Worm (Caenorhabditis elegans) whole organism, midembryonic: ENCODE measurements around the gene nmad-1.

Source experiments
- T22C8.4 ChIP-seq: fragments of 200-800 bp; sonication (Bioruptor generic); IDR thresholded peaks from 2 replicates; pipeline ENCODE4 v1.3.6; 2022; ENCODE audit warnings: missing genetic modification characterization, missing compliant biosample characterization
- cog-1 ChIP-seq: sonication (generic microtip); optimal IDR thresholded peaks from 2 replicates; lab custom pipeline; 2016; ENCODE audit warnings: missing genetic modification characterization, missing compliant biosample characterization
- flt-1 ChIP-seq: fragments of 200-800 bp; sonication (Bioruptor generic); IDR thresholded peaks from 2 replicates; pipeline ENCODE4 v1.3.6; 2022; ENCODE audit warnings: missing genetic modification characterization, missing compliant biosample characterization
- klf-2 ChIP-seq: fragments of 200-800 bp; sonication (Bioruptor generic); conservative IDR thresholded peaks from 2 replicates; pipeline ENCODE4 v1.3.6; 2022; ENCODE audit warnings: missing genetic modification reagents, missing genetic modification characterization, missing compliant biosample characterization
- med-1 ChIP-seq: sonication (generic microtip); optimal IDR thresholded peaks from 2 replicates; lab custom pipeline; 2017; ENCODE audit warnings: missing genetic modification characterization, mild to moderate bottlenecking, missing compliant biosample characterization, antibody characterized with exemption, missing genetic modification reagents; ENCODE audit not compliant: insufficient read depth
- ref-1 ChIP-seq: fragments of 200-800 bp; sonication (Bioruptor generic); conservative IDR thresholded peaks from 2 replicates; pipeline ENCODE4 v1.3.6; 2022; ENCODE audit warnings: missing genetic modification reagents, missing genetic modification characterization, missing compliant biosample characterization
- tab-1 ChIP-seq: fragments of 200-800 bp; sonication (Bioruptor generic); IDR thresholded peaks from 2 replicates; pipeline ENCODE4 v1.3.6; 2022; ENCODE audit warnings: missing genetic modification characterization, missing compliant biosample characterization
- ztf-23 ChIP-seq: fragments of 200-800 bp; sonication (Bioruptor generic); IDR thresholded peaks from 2 replicates; pipeline ENCODE4 v1.3.6; 2022; ENCODE audit warnings: missing genetic modification reagents, missing genetic modification characterization, missing compliant biosample characterization
- ztf-29 ChIP-seq: fragments of 200-800 bp; sonication (Bioruptor generic); IDR thresholded peaks from 2 replicates; pipeline ENCODE4 v1.3.6; 2022; ENCODE audit warnings: missing genetic modification reagents, missing genetic modification characterization, missing compliant biosample characterization

Gene nmad-1

DNA sequence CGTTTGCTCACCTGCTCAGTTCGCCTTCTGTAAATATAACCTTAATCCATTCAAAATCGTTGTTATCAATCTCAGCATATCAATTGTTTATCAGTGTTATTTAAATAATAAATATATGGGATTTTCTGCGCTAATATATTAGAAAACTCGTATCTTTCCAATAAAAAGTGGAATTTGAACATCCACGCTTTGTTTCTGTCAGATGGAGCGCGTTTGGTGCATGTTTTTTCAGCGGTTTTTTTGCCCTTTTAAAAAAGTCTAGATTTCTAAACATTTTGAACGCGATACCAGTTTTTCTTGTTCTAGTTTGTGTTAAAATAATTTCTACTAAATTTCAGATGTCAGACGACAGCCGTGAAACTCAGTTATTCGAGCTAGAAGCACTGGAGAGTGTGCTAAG is 32.2 kb upstream of the nmad-1 start, which contains the start of gene F56D2.2:
Gene F56D2.2 (plus strand): TSS at position 339 of the 400 bp plus-strand sequence.
- TF ChIP-seq ztf-29 (no peak), ref-1 (GFP tag; lab: Robert Waterston, UW) (no peak), flt-1 (GFP tag; lab: Robert Waterston, UW) (0 out of 2 replicates have a peak, but pooled peaks have one; percentile 44)

DNA sequence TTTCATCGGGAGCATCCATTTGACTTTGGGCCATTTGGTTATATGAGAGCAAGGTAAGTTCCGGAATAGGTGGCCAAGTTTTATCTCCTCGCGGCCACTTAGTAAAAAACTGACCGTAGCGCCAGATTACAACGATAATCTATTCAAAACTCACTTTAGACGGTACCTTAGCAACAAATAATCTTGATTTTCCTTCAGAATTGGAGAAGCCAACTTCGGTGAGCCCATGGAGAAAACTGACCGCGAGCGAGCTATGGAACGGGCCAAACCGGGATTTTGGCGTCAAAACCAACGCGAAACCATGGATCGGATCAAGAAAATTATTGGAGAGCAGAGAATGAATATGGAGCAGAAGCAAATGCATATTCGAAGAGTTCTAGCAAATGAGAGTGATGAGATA is 31.0 kb upstream of the nmad-1 start:
- TF ChIP-seq klf-2 (GFP tag; lab: Robert Waterston, UW) (no peak), cog-1 (tag; lab: Kevin White, UChicago) (no peak), T22C8.4 (GFP tag; lab: Robert Waterston, UW) (no peak), ref-1 (GFP tag; lab: Robert Waterston, UW) (no peak), med-1 (no peak), ztf-23 (GFP tag; lab: Robert Waterston, UW) (no peak), flt-1 (GFP tag; lab: Robert Waterston, UW) (no peak), ztf-29 (no peak), tab-1 (no peak)

DNA sequence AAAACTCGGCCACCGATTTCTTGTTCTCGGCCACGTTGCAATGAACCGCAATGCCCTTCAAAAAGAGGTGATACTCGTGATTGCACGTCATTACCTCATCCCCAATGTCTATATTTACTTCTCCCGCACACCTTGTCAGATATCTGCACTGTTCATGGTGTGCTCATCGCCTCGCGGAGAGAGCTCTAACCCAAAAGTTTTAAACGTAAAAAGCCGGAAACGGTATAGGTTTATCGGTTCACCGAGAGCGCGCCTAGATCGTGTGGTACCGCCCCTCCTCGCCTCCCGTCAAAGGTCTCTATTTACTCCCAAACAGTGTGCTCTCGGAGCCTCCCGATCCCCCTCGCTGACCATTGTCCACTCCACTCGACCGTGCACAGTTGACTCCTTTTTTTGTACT is 29.9 kb upstream of the nmad-1 start, which contains the start of gene F56D2.3:
Gene F56D2.3 (plus strand): TSS at position 301 of the 400 bp plus-strand sequence.
- no peak for TF ChIP-seq cog-1 (tag; lab: Kevin White, UChicago)
- TF ChIP-seq T22C8.4 (GFP tag; lab: Robert Waterston, UW): no peak

DNA sequence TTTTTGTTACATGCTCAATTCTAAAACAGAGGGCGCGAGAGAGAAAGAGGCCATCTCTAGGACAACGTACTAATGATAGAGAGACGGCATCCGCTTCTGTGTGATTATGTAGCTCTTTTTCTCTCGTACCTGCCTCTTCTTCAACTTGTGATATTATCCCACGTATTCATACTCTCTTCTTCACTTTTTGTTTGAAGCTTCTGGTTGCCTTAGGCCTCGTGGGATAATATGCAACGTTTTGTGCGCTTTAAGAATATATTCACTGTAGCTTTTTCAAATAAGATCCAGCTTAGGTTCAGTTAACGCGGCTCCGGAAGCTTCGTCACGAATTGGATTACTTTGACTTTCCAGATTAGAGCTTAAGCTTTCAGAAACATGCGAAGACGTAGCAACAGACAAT is 28.0 kb upstream of the nmad-1 start, which contains the start of the genes F56D2.8 and uev-2:
Gene F56D2.8 (minus strand): TSS at position 101 of the 400 bp plus-strand sequence.
Gene uev-2 (plus strand): TSS at position 360 of the 400 bp plus-strand sequence.
- TF ChIP-seq med-1 (no peak), ztf-23 (GFP tag; lab: Robert Waterston, UW) (no peak)

DNA sequence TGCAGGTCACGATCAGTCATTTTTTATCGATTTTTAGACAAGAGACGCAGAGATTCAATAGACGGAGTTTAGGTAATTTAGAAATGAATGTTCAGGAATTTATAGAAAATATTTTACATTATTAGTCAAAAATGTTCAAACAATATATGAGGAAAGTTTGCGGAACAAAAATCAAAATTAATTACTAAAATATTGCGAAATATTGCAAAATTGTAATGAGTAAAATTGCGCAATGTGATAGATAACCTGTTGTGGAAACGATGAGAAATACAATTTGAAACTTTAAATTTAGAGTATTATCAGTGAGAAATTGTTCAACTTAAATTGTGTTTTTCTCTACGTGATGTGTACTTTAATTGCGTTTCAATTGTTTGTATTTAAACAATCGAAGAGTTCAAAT is 26.3 kb upstream of the nmad-1 start, which contains the start of gene F56D2.5:
Gene F56D2.5 (minus strand): TSS at position 371 of the 400 bp plus-strand sequence.
- no peak for TF ChIP-seq ref-1 (GFP tag; lab: Robert Waterston, UW)
- no peak for TF ChIP-seq flt-1 (GFP tag; lab: Robert Waterston, UW)
- no peak for TF ChIP-seq ztf-23 (GFP tag; lab: Robert Waterston, UW)
- no peak for TF ChIP-seq med-1
- no peak for TF ChIP-seq T22C8.4 (GFP tag; lab: Robert Waterston, UW)
- TF ChIP-seq tab-1: no peak
- TF ChIP-seq cog-1 (tag; lab: Kevin White, UChicago): no peak
- TF ChIP-seq klf-2 (GFP tag; lab: Robert Waterston, UW): no peak
- no peak for TF ChIP-seq ztf-29

DNA sequence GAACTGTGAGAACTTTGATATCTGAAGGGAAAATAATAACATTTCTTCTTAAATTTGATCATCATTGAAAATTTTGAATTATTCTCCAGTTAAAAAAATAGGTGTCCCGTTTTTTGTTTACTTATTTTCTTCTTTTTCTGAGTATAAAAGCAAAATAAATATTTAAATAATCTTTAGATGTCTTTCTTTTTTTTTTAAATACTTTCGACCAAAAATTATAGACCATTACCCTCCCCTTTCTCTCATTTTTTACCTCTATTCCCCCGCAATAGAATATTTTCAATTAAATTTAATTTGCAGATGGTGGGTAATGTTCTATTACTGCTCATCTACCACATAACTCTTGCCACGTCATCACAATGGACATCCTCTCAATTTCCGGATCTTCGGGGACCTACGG is 19.0 kb upstream of the nmad-1 start, which contains the start of gene molo-1:
Gene molo-1 (plus strand): TSS at position 301 of the 400 bp plus-strand sequence.
- TF ChIP-seq flt-1 (GFP tag; lab: Robert Waterston, UW) (no peak), ztf-29 (no peak), med-1 (no peak), klf-2 (GFP tag; lab: Robert Waterston, UW) (no peak), cog-1 (tag; lab: Kevin White, UChicago) (no peak)

DNA sequence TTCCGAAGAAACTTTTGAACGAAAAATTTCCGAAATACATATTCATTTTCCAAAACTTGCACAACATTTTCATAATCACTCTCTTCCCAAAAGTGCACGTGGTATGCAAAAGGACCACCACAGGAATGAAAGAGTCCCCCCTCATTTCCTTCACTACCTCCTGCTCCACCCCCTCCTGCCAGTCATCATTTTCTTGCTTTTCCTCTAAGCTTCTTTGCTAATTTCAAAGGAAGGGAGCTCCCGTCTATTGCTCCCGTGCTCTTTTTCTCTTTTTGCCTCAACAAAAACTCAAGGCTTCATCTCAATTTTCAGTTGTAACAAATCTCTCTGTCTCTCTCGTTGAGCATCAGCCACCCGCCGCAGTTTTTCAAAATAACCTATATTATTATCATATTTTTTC is 18.1 kb upstream of the nmad-1 start:
- TF ChIP-seq ztf-29 (no peak), ztf-23 (GFP tag; lab: Robert Waterston, UW) (no peak), klf-2 (GFP tag; lab: Robert Waterston, UW) (no peak), med-1 (no peak), cog-1 (tag; lab: Kevin White, UChicago) (no peak)

DNA sequence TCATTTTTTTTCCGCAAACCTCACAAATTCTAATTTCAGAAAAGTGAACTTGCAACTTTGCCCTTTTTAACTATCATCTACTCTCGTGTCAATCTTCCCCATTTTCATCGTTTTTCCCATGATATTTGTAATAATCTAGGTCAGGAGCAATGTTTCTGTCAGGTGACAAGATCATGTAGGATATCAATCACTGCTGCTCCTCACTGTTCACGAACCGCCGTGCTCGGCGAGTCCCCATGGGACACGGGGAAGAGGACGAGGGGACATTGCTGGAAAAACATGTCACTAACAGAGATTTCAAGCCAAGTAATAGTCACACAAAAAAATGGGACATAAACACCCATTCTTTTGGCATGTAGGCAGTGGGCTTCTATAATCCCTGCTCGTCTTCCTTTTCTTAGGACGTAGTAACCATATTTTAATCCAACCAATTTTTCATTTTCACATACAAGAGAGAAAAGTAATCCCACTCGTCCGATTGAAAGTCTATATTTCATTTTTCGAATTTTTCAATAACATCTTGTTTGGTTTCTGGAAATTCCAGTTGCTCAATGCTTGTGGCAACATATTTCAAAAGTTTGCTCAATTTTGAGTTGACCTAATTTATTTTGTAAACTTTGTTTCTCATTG is 16.2 kb upstream of the nmad-1 start:
- no peak for TF ChIP-seq ref-1 (GFP tag; lab: Robert Waterston, UW)
- TF ChIP-seq cog-1 (tag; lab: Kevin White, UChicago): no peak
- TF ChIP-seq flt-1 (GFP tag; lab: Robert Waterston, UW): no peak
- TF ChIP-seq med-1: no peak
- TF ChIP-seq ztf-23 (GFP tag; lab: Robert Waterston, UW): no peak
- TF ChIP-seq klf-2 (GFP tag; lab: Robert Waterston, UW): no peak
- TF ChIP-seq T22C8.4 (GFP tag; lab: Robert Waterston, UW): no peak
- no peak for TF ChIP-seq ztf-29
- no peak for TF ChIP-seq tab-1

DNA sequence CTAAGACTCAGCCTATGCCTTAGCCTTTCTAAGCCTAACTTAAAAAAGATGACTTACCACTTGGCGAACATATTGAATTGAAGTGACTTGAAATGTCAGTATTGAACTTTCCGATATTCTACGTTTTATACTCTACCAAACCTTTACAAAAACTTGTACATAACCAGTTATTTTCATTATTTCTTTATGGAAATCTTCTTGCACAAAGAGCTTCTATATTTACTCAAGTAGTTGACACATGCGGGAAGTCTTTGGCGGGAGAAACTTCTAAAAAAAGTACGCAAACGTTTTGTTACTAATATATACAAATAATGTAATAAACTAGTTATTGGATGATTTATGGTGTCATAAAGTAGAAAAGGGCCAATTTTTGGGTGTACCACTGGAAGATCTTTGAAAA is 13.9 kb upstream of the nmad-1 start, which contains the start of gene nspb-12:
Gene nspb-12 (minus strand): TSS at position 101 of the 400 bp plus-strand sequence.
- TF ChIP-seq med-1 (no peak), cog-1 (tag; lab: Kevin White, UChicago) (no peak), tab-1 (no peak), klf-2 (GFP tag; lab: Robert Waterston, UW) (no peak), ref-1 (GFP tag; lab: Robert Waterston, UW) (no peak), ztf-29 (no peak), flt-1 (GFP tag; lab: Robert Waterston, UW) (no peak), T22C8.4 (GFP tag; lab: Robert Waterston, UW) (no peak), ztf-23 (GFP tag; lab: Robert Waterston, UW) (no peak)

DNA sequence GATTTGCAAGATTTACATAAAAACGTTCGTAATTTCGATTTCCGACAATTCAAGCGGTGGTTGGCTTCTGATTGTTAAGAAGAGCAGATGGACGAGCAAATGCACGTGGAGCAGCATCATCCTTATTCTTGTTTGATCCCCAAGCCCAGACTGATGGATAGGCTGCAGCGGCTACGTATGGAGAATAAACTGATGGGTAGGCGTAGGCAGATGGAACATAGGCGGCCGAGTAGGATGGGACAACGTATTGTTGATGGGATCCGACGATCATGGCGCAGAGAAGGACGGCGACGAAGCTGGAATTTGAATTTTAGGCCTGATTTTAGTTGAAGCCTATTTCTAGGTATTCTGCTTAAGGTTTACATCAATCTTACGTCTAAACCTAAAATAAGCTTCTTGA is 13.5 kb upstream of the nmad-1 start:
- 0 out of 2 replicates have a peak, but pooled peaks have one; percentile 59 for TF ChIP-seq tab-1
- no peak for TF ChIP-seq med-1

DNA sequence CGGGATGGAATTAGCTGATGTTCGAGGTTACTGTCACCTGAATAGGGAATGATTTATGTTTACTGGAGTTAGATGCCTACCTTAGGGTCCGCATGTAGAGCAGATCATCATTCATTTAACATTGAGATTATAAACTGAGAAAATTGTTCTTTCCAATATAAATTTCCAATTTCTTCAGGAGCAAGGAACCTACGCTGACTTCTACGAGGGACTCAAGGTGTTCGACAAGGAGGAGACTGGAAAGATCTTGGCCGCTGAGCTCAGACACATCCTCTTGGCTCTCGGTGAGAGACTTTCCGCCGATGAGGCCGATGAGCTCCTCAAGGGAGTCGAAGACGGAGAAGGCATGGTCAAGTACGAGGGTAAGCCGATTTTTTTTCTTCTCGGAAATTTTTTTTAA is 11.8 kb upstream of the nmad-1 start:
- TF ChIP-seq tab-1 (no peak), ztf-23 (GFP tag; lab: Robert Waterston, UW) (peak; percentile 44; the same call in 1 of the 2 replicates)
